Worm (Caenorhabditis elegans): ENCODE measurements around the gene srbc-77.

srbc-77 gene

ce11 chrV:15922979-15923378 lies 7.0 kb upstream of the srbc-77 start, which contains the start of gene F35E8.13:
F35E8.13 (plus strand) TSS chrV:15923279.
- TF ChIP-seq mdl-1 (tag; optimal IDR thresholded peaks at IDR 0.05) (no peak), spr-1 (tag; optimal IDR thresholded peaks at IDR 0.05) (no peak), tag-97 (GFP tag; IDR thresholded peaks at IDR 0.05) (no peak), lin-15B (tag; optimal IDR thresholded peaks at IDR 0.05) (no peak), dmd-9 (GFP tag; IDR thresholded peaks at IDR 0.05) (no peak), ceh-82 (tag; optimal IDR thresholded peaks at IDR 0.05) (no peak), spr-3 (GFP tag; optimal IDR thresholded peaks at IDR 0.05) (no peak), duxl-1 (tag; optimal IDR thresholded peaks at IDR 0.05; ENCODE audit: poor library complexity) (no peak), unc-62 (GFP tag; optimal IDR thresholded peaks at IDR 0.05 in 1 of 2) (no peak), unc-62 (tag; optimal IDR thresholded peaks at IDR 0.05) (no peak), aly-2 (tag; optimal IDR thresholded peaks at IDR 0.05) (no peak), ceh-20 (GFP tag; IDR thresholded peaks at IDR 0.05) (no peak), nhr-42 (GFP tag; IDR thresholded peaks at IDR 0.05) (no peak), nhr-11 (tag; optimal IDR thresholded peaks at IDR 0.05) (no peak), egl-43 (GFP tag; IDR thresholded peaks at IDR 0.05) (no peak), Y105C5A.15 (GFP tag; IDR thresholded peaks at IDR 0.05) (no peak), zfp-3 (GFP tag; conservative IDR thresholded peaks at IDR 0.05) (no peak), F37D6.2 (tag; optimal IDR thresholded peaks at IDR 0.05) (no peak), unc-130 (GFP tag; optimal IDR thresholded peaks at IDR 0.05) (no peak)

- TF ChIP-seq zip-2 (tag; optimal IDR thresholded peaks at IDR 0.05) (no peak), ces-1 (GFP tag; optimal IDR thresholded peaks at IDR 0.05) (no peak), nhr-6 (tag; optimal IDR thresholded peaks at IDR 0.05) (no peak), egl-43 (GFP tag; IDR thresholded peaks at IDR 0.05) (no peak), nhr-77 (tag; optimal IDR thresholded peaks at IDR 0.05) (peak; percentile 68), lir-3 (tag; optimal IDR thresholded peaks at IDR 0.05) (no peak), daf-16 (GFP tag; optimal IDR thresholded peaks at IDR 0.05) (no peak), daf-16 (tag; optimal IDR thresholded peaks at IDR 0.05) (peak; percentile 39), nhr-28 (tag; optimal IDR thresholded peaks at IDR 0.05) (peak; percentile 87)
Observed at ce11 chrV:15924307-15924706, 5.7 kb upstream of the srbc-77 start, which contains the start of gene nhr-108. nhr-108 (minus strand) TSS chrV:15924472.

ce11 chrV:15928325-15928724 lies 1.7 kb upstream of the srbc-77 start, which contains the start of gene pzf-1:
pzf-1 (minus strand) TSS chrV:15928425.
- TF ChIP-seq T26A8.4 (GFP tag; IDR thresholded peaks at IDR 0.05) (no peak), lin-13 (GFP tag; optimal IDR thresholded peaks at IDR 0.05) (no peak), mxl-3 (GFP tag; optimal IDR thresholded peaks at IDR 0.05) (no peak), hif-1 (tag; optimal IDR thresholded peaks at IDR 0.05) (no peak), zfp-2 (tag; optimal IDR thresholded peaks at IDR 0.05) (no peak), snpc-1.2 (GFP tag; IDR thresholded peaks at IDR 0.05) (no peak), ZK337.2 (GFP tag; IDR thresholded peaks at IDR 0.05) (no peak), php-3 (GFP tag; IDR thresholded peaks at IDR 0.05) (no peak), dmd-9 (GFP tag; IDR thresholded peaks at IDR 0.05) (no peak), set-16 (GFP tag; IDR thresholded peaks at IDR 0.05) (no peak), saeg-2 (GFP tag; IDR thresholded peaks at IDR 0.05) (no peak), Y105C5A.15 (GFP tag; IDR thresholded peaks at IDR 0.05) (no peak)

- TF ChIP-seq dmd-8 (GFP tag; IDR thresholded peaks at IDR 0.05) = no peak
- TF ChIP-seq ztf-7 (tag; optimal IDR thresholded peaks at IDR 0.05) = no peak
- TF ChIP-seq egl-43 (GFP tag; IDR thresholded peaks at IDR 0.05) = no peak
- TF ChIP-seq vab-7 (GFP tag; IDR thresholded peaks at IDR 0.05) = no peak
Observed at ce11 chrV:15932390-15932789, 2.4 kb downstream of the srbc-77 start, which contains the start of gene srw-26. srw-26 (minus strand) TSS chrV:15932490.
